Worm (Caenorhabditis elegans) whole organism, midembryonic: Measurements from ENCODE around the gene srw-51.

Experiments
- T22C8.4 ChIP-seq: fragments of 200-800 bp; sonication (Bioruptor generic); IDR thresholded peaks from 2 replicates; pipeline ENCODE4 v1.3.6; 2022; ENCODE audit warnings: missing genetic modification characterization, missing compliant biosample characterization
- cog-1 ChIP-seq: sonication (generic microtip); optimal IDR thresholded peaks from 2 replicates; lab custom pipeline; 2016; ENCODE audit warnings: missing genetic modification characterization, missing compliant biosample characterization
- flt-1 ChIP-seq: fragments of 200-800 bp; sonication (Bioruptor generic); IDR thresholded peaks from 2 replicates; pipeline ENCODE4 v1.3.6; 2022; ENCODE audit warnings: missing genetic modification characterization, missing compliant biosample characterization
- klf-2 ChIP-seq: fragments of 200-800 bp; sonication (Bioruptor generic); conservative IDR thresholded peaks from 2 replicates; pipeline ENCODE4 v1.3.6; 2022; ENCODE audit warnings: missing genetic modification reagents, missing genetic modification characterization, missing compliant biosample characterization
- med-1 ChIP-seq: sonication (generic microtip); optimal IDR thresholded peaks from 2 replicates; lab custom pipeline; 2017; ENCODE audit warnings: missing genetic modification characterization, mild to moderate bottlenecking, missing compliant biosample characterization, antibody characterized with exemption, missing genetic modification reagents; ENCODE audit not compliant: insufficient read depth
- ref-1 ChIP-seq: fragments of 200-800 bp; sonication (Bioruptor generic); conservative IDR thresholded peaks from 2 replicates; pipeline ENCODE4 v1.3.6; 2022; ENCODE audit warnings: missing genetic modification reagents, missing genetic modification characterization, missing compliant biosample characterization
- tab-1 ChIP-seq: fragments of 200-800 bp; sonication (Bioruptor generic); IDR thresholded peaks from 2 replicates; pipeline ENCODE4 v1.3.6; 2022; ENCODE audit warnings: missing genetic modification characterization, missing compliant biosample characterization
- ztf-23 ChIP-seq: fragments of 200-800 bp; sonication (Bioruptor generic); IDR thresholded peaks from 2 replicates; pipeline ENCODE4 v1.3.6; 2022; ENCODE audit warnings: missing genetic modification reagents, missing genetic modification characterization, missing compliant biosample characterization
- ztf-29 ChIP-seq: fragments of 200-800 bp; sonication (Bioruptor generic); IDR thresholded peaks from 2 replicates; pipeline ENCODE4 v1.3.6; 2022; ENCODE audit warnings: missing genetic modification reagents, missing genetic modification characterization, missing compliant biosample characterization

Gene srw-51

DNA sequence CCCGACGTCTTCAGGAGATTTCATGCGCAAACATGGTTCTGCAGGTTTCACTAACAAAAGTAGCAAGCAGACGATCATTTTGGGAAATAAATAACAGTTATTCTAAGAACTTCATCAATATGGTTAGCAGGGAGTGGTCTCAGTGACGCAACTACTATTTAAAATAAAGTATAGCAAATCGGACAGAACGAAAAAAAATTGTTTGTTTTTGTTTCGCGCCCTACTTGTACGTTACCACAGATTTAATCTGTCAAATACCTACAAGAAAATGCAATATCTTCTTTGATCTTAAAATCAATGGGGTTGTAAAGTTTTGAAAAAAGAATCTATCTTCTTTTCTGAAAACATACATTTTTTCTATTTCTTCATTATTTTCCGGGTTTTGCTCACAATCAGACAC, 28.2 kb upstream of the srw-51 start, which contains the start of gene srz-96:
Gene srz-96 (plus strand): TSS at position 301 of the 400 bp plus-strand sequence.
- TF ChIP-seq ztf-29 (GFP tag; lab: Robert Waterston, UW) (no peak), tab-1 (GFP tag; lab: Robert Waterston, UW) (no peak), cog-1 (tag; lab: Kevin White, UChicago) (no peak), klf-2 (GFP tag; lab: Robert Waterston, UW) (no peak), flt-1 (no peak), ztf-23 (GFP tag; lab: Robert Waterston, UW) (no peak), ref-1 (GFP tag; lab: Robert Waterston, UW) (no peak), T22C8.4 (GFP tag; lab: Robert Waterston, UW) (no peak), med-1 (GFP tag; lab: Kevin White, UChicago) (no peak)

DNA sequence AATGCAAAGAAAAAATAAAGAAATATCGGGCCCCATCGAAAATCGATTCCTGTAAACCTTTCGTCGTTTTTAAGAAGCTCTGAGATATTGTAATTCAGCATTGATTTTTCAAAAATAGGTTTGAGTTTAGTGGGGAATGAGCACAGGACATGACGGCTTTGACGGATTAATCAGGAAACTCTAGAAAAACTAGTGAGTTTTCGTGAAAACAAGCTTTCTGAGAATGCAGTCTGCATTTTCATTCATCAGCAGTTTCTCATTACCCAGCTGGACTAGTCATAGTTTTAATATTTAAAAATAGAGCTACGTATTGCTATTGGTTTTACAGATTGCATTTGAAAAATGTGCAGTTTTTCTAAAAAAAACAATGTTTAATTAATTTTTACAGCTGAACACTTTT, 21.5 kb upstream of the srw-51 start, which contains the start of gene srz-47:
Gene srz-47 (minus strand): TSS at position 101 of the 400 bp plus-strand sequence.
- TF ChIP-seq flt-1 (no peak), med-1 (GFP tag; lab: Kevin White, UChicago) (no peak), ztf-23 (GFP tag; lab: Robert Waterston, UW) (no peak), klf-2 (GFP tag; lab: Robert Waterston, UW) (no peak), T22C8.4 (GFP tag; lab: Robert Waterston, UW) (no peak), ref-1 (GFP tag; lab: Robert Waterston, UW) (no peak), ztf-29 (GFP tag; lab: Robert Waterston, UW) (no peak), tab-1 (GFP tag; lab: Robert Waterston, UW) (no peak), cog-1 (tag; lab: Kevin White, UChicago) (no peak)

DNA sequence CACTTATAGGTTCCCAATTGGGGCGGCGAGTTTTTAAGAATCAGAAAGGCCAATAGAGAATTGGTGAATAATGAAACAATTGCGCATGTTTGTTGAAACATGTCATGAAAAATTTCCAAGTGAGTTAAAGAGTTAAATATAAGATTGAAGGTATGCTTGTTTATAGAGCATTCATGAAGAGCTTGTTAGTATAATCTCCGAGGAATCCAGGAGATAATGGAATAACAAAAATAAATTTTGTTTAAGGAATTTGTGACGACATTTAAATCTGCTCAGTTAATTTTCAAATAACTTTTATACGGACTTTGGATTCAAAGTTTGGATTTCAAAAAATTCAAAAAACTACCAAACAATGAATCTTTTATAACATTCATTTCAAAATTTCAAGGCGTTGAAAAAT, 19.7 kb upstream of the srw-51 start, which contains the start of gene str-199:
Gene str-199 (minus strand): TSS at position 101 of the 400 bp plus-strand sequence.
- TF ChIP-seq cog-1 (tag; lab: Kevin White, UChicago) (no peak), med-1 (GFP tag; lab: Kevin White, UChicago) (no peak), tab-1 (GFP tag; lab: Robert Waterston, UW) (no peak), ref-1 (GFP tag; lab: Robert Waterston, UW) (no peak), T22C8.4 (GFP tag; lab: Robert Waterston, UW) (no peak), flt-1 (no peak), klf-2 (GFP tag; lab: Robert Waterston, UW) (no peak), ztf-23 (GFP tag; lab: Robert Waterston, UW) (no peak)

DNA sequence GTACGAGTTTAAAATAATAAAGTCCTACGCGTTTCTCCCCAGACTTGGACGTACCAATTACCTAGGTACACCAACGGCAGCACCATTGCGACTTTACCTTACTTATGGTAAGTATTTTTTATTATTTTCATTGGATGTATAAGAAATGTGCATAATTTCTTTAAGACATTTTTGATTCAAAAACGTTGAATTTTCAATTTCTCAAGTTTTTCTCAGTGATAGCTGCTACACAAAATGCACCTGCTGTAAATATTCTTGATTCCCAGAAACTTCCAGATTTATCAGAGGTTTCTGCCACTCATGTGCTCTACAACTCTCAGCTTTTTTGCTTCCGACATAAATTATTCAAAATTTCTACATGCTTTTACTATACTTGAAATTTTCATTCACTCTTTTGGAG, 11.3 kb upstream of the srw-51 start, which contains the start of gene srh-159:
Gene srh-159 (plus strand): TSS at position 301 of the 400 bp plus-strand sequence.
- TF ChIP-seq ztf-29 (GFP tag; lab: Robert Waterston, UW): no peak
- no peak for TF ChIP-seq T22C8.4 (GFP tag; lab: Robert Waterston, UW)
- TF ChIP-seq flt-1: no peak
- no peak for TF ChIP-seq tab-1 (GFP tag; lab: Robert Waterston, UW)
- TF ChIP-seq ref-1 (GFP tag; lab: Robert Waterston, UW): no peak
- no peak for TF ChIP-seq cog-1 (tag; lab: Kevin White, UChicago)
- TF ChIP-seq med-1 (GFP tag; lab: Kevin White, UChicago): no peak
- TF ChIP-seq klf-2 (GFP tag; lab: Robert Waterston, UW): no peak
- no peak for TF ChIP-seq ztf-23 (GFP tag; lab: Robert Waterston, UW)

DNA sequence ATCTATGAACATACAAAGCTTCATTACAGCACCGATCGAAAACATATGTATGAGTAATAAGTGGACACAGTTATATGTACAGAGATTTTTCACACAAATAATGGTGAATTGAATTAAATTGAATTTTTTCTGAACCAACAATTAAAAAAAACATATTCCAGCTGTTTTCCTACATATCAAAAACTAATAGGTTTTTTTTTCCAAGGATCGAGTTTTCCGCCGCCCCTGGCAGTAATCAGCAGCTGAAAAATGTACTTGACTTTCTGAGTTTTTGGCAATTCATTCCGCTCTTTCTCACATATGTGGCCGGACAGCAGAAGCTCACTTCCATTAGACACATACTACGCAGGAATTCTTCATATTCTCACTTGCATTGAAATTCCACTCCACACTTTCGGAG, 7.7 kb upstream of the srw-51 start, which contains the start of gene srh-174:
Gene srh-174 (plus strand): TSS at position 301 of the 400 bp plus-strand sequence.
- TF ChIP-seq med-1 (GFP tag; lab: Kevin White, UChicago) (no peak), T22C8.4 (GFP tag; lab: Robert Waterston, UW) (no peak), ztf-29 (GFP tag; lab: Robert Waterston, UW) (no peak), ref-1 (GFP tag; lab: Robert Waterston, UW) (no peak), tab-1 (GFP tag; lab: Robert Waterston, UW) (no peak), ztf-23 (GFP tag; lab: Robert Waterston, UW) (no peak), flt-1 (no peak), klf-2 (GFP tag; lab: Robert Waterston, UW) (no peak), cog-1 (tag; lab: Kevin White, UChicago) (no peak)

DNA sequence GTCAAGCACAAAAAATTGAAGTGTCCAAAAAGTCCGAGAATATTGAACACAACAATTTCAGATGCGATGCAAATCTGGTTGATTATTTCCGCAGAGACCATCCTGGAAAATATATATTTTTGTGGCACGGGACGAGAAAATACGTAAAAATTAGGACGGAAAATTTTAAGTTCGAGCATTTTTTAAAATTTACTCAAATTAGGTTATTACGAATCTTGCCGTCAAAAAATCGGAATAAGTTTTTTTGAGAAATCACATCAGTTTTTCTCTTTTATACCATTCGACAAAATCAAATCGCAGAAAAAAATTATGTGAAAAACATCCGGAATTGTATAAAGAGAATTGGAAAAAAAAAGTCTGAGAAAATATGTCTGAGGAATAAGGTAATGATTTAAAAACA, 7.2 kb upstream of the srw-51 start, which contains the start of gene srsx-1:
Gene srsx-1 (minus strand): TSS at position 101 of the 400 bp plus-strand sequence.
- no peak for TF ChIP-seq klf-2 (GFP tag; lab: Robert Waterston, UW)
- no peak for TF ChIP-seq med-1 (GFP tag; lab: Kevin White, UChicago)
- TF ChIP-seq cog-1 (tag; lab: Kevin White, UChicago): no peak
- TF ChIP-seq tab-1 (GFP tag; lab: Robert Waterston, UW): no peak
- TF ChIP-seq ztf-29 (GFP tag; lab: Robert Waterston, UW): no peak
- no peak for TF ChIP-seq ref-1 (GFP tag; lab: Robert Waterston, UW)
- no peak for TF ChIP-seq ztf-23 (GFP tag; lab: Robert Waterston, UW)

DNA sequence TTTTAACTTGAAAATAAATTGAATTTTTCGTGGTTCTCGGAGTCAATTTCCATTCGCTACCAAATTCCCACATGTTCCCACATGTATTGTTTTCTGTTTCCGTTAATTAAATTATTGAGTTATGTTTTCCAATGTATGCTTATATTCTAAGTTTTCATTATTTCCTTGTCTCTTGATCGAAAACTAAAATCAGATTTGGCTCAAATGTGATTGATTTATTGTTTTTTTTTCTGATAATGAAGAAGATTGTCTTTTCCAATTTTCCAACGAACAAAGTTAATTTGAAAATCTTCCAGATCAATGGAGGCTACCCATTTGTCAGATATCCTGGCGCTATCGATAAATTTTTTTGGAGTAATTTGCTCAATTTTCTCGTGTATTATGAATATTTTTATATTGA, 3.0 kb upstream of the srw-51 start, which contains the start of gene srbc-25:
Gene srbc-25 (plus strand): TSS at position 301 of the 400 bp plus-strand sequence.
- no peak for TF ChIP-seq ztf-23 (GFP tag; lab: Robert Waterston, UW)
- TF ChIP-seq T22C8.4 (GFP tag; lab: Robert Waterston, UW): no peak
- no peak for TF ChIP-seq klf-2 (GFP tag; lab: Robert Waterston, UW)
- TF ChIP-seq tab-1 (GFP tag; lab: Robert Waterston, UW): no peak
- no peak for TF ChIP-seq med-1 (GFP tag; lab: Kevin White, UChicago)

DNA sequence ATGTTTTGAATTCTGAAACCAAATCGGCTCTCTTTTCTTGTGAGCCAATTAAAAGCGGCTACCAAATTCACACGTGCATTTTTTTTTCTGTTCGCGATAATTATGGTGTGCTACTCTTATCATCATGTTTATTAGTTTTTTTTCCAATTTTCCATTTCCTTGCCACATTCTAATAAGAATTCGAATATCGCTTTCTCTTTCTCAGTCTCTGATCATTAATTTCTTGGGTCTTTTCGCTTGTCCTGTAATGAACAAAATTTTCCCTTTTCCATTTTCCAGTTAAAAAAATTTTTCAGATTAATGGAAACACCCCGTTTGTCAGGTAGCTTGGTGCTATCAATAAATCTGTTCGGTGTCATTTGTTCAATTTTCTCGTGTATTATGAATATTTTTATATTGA, 829 bp upstream of the srw-51 start, which contains the start of gene srbc-26:
Gene srbc-26 (plus strand): TSS at position 301 of the 400 bp plus-strand sequence.
- TF ChIP-seq T22C8.4 (GFP tag; lab: Robert Waterston, UW) (no peak), med-1 (GFP tag; lab: Kevin White, UChicago) (no peak), ztf-23 (GFP tag; lab: Robert Waterston, UW) (no peak), klf-2 (GFP tag; lab: Robert Waterston, UW) (no peak), cog-1 (tag; lab: Kevin White, UChicago) (no peak), flt-1 (no peak), ref-1 (GFP tag; lab: Robert Waterston, UW) (no peak), ztf-29 (GFP tag; lab: Robert Waterston, UW) (no peak), tab-1 (GFP tag; lab: Robert Waterston, UW) (no peak)
